Worm (Caenorhabditis elegans) whole organism, midembryonic: ENCODE results near the gene C04A11.5.

Experiments
- flt-1 ChIP-seq: fragments of 200-800 bp; sonication (Bioruptor generic); IDR thresholded peaks from 2 replicates; pipeline ENCODE4 v1.3.6; 2022; ENCODE audit warnings: missing genetic modification characterization, missing compliant biosample characterization
- klf-2 ChIP-seq: fragments of 200-800 bp; sonication (Bioruptor generic); conservative IDR thresholded peaks from 2 replicates; pipeline ENCODE4 v1.3.6; 2022; ENCODE audit warnings: missing genetic modification reagents, missing genetic modification characterization, missing compliant biosample characterization

ce11 chrX:13631122-13631672 lies 33.2 kb upstream of the C04A11.5 start, which contains the start of gene nlg-1:
- TF ChIP-seq klf-2 (GFP tag; lab: Robert Waterston, UW) (no peak), flt-1 (no peak)
